Fruit fly (Drosophila melanogaster): ENCODE results near the gene CG1113.

Gene CG1113

dm6 chr3R:5286918-5287636, 34.1 kb downstream of the CG1113 start:
- TF ChIP-seq insv (optimal IDR thresholded peaks at IDR 0.05) (no peak), Sin3A (optimal IDR thresholded peaks at IDR 0.05) (no peak), h (optimal IDR thresholded peaks at IDR 0.05) (no peak), Myc (optimal IDR thresholded peaks at IDR 0.05) (no peak), ttk (optimal IDR thresholded peaks at IDR 0.05) (no peak), psq (optimal IDR thresholded peaks at IDR 0.05) (no peak)

dm6 chr3R:5287965-5288364, 35.0 kb downstream of the CG1113 start:
- TF ChIP-seq insv (optimal IDR thresholded peaks at IDR 0.05) (no peak), ttk (optimal IDR thresholded peaks at IDR 0.05) (no peak), Myc (optimal IDR thresholded peaks at IDR 0.05) (no peak), h (optimal IDR thresholded peaks at IDR 0.05) (no peak)

DNA sequence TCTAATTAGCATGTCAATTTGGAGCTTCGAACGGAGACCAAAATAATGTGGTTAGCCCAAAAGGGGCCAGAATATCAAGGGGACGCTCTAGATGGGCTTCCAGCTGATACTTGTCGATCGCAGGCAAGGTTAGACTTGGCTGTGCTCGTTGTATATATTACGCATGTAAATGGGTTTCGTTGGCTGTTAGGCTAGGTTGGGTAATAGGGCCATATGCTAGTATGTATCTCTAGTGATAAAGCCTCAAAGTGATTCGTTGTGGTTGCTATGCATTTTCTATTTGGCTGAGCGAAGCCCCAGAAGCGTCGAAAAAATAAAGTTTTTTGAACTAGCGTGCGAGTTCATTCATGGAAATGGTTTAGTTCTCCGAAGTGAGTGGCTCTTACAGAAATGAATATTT, 37.8 kb downstream of the CG1113 start:
- no peak for TF ChIP-seq ttk (optimal IDR thresholded peaks at IDR 0.05)
- TF ChIP-seq Myc (optimal IDR thresholded peaks at IDR 0.05): no peak
- no peak for TF ChIP-seq Sin3A (optimal IDR thresholded peaks at IDR 0.05)
- TF ChIP-seq psq (optimal IDR thresholded peaks at IDR 0.05): no peak
- TF ChIP-seq h (optimal IDR thresholded peaks at IDR 0.05): no peak
- no peak for TF ChIP-seq insv (optimal IDR thresholded peaks at IDR 0.05)

DNA sequence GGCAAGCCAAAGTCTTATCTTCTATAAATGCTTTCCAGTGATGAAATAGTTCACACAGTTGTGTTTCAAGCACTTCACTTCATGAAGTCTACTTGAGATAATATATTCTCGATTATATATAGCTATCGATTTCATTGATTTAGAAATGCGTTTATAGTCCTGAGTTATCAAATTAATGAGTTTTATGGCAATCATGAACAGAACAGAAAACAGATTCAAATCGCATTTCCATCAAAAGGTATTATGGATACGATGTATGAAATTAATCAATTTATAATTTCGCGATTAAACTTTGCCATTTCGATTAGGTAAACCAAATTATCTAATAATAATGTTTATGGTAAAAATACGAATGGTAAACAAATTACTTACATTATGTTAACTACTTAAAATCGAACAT, 42.1 kb downstream of the CG1113 start:
- TF ChIP-seq insv (optimal IDR thresholded peaks at IDR 0.05): no peak
- no peak for TF ChIP-seq Sin3A (optimal IDR thresholded peaks at IDR 0.05)
- TF ChIP-seq psq (optimal IDR thresholded peaks at IDR 0.05): no peak
- TF ChIP-seq h (optimal IDR thresholded peaks at IDR 0.05): no peak
- TF ChIP-seq ttk (optimal IDR thresholded peaks at IDR 0.05): no peak
- no peak for TF ChIP-seq Myc (optimal IDR thresholded peaks at IDR 0.05)

DNA sequence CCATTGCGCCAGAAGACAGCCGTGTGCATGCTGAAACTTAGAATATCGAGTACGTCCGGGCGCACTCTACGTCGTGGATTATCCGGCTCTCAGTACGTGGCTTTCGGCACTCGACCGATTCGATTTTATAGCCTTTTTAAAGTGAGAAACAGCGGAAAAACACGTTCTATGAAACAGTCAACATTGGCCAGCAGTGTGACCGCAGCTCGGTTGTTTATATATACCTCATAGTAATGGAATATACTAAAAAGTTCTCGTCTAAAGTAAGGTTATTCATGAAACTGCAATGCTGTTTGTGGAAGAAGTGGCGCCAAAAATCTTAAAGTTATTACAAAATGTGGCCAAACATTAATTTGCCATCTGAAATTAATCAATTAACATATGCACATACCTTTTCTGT, 44.4 kb downstream of the CG1113 start:
- TF ChIP-seq h (optimal IDR thresholded peaks at IDR 0.05) (no peak), insv (optimal IDR thresholded peaks at IDR 0.05) (no peak), psq (optimal IDR thresholded peaks at IDR 0.05) (no peak), ttk (optimal IDR thresholded peaks at IDR 0.05) (no peak), Myc (optimal IDR thresholded peaks at IDR 0.05) (no peak), Sin3A (optimal IDR thresholded peaks at IDR 0.05) (no peak)

- TF ChIP-seq ttk (optimal IDR thresholded peaks at IDR 0.05) (no peak), Sin3A (optimal IDR thresholded peaks at IDR 0.05) (no peak), psq (optimal IDR thresholded peaks at IDR 0.05) (no peak), h (optimal IDR thresholded peaks at IDR 0.05) (no peak), Myc (optimal IDR thresholded peaks at IDR 0.05) (no peak), insv (optimal IDR thresholded peaks at IDR 0.05) (no peak)
These were observed 45.8 kb downstream of the CG1113 start for dm6 chr3R:5298599-5299307.

dm6 chr3R:5299569-5300195, 46.7 kb downstream of the CG1113 start, which contains the start of gene Tim17b1:
TSS of gene Tim17b1 (plus strand) at chr3R:5300145.
- TF ChIP-seq Myc (optimal IDR thresholded peaks at IDR 0.05) (no peak), Sin3A (optimal IDR thresholded peaks at IDR 0.05) (no peak), h (optimal IDR thresholded peaks at IDR 0.05) (no peak), insv (optimal IDR thresholded peaks at IDR 0.05) (no peak), ttk (optimal IDR thresholded peaks at IDR 0.05) (no peak), psq (optimal IDR thresholded peaks at IDR 0.05) (no peak)

DNA sequence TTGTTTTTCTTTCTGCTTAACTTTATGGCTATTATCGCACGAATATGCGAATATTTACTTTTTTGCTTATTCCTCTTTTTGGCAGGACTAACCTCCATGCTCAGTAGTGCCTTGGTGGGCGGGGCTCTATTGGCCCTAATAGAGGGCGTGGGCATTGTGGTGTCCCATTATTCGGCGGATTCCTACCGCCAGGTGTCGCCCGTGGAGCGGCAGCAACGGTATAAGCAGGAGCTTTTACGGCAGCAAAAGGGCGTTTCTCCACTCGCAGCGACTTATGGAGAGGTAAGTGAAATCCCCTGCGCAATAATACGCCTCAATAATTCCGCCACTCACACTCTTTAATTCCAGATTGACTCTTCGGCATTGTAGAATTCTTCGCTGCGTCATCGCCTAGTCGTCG, 47.7 kb downstream of the CG1113 start:
- TF ChIP-seq Sin3A (optimal IDR thresholded peaks at IDR 0.05) (no peak), psq (optimal IDR thresholded peaks at IDR 0.05) (no peak), ttk (optimal IDR thresholded peaks at IDR 0.05) (no peak), Myc (optimal IDR thresholded peaks at IDR 0.05) (no peak), h (optimal IDR thresholded peaks at IDR 0.05) (no peak), insv (optimal IDR thresholded peaks at IDR 0.05) (no peak)

DNA sequence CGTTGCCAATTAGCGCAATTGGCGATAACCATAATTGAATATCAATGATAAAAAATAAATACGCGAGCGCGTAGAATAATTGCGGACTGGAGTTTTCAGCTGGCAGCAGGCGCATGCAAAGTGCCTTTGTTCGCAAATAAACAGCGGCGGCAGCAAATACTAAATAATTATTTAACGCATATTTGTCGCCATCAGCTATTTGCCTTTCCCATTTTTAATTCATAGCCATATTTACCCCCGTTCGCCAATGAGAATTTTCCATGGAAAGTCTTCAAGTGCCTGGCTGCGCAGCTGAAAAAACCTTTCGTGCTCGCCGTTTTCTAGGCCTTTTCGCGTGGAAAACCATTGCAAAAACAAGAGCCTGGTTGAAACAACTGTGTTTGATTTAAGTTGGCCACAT, 49.0 kb downstream of the CG1113 start:
- no peak for TF ChIP-seq h (optimal IDR thresholded peaks at IDR 0.05)
- TF ChIP-seq Myc (optimal IDR thresholded peaks at IDR 0.05): no peak
- TF ChIP-seq Sin3A (optimal IDR thresholded peaks at IDR 0.05): no peak
- no peak for TF ChIP-seq insv (optimal IDR thresholded peaks at IDR 0.05)
- no peak for TF ChIP-seq psq (optimal IDR thresholded peaks at IDR 0.05)
- no peak for TF ChIP-seq ttk (optimal IDR thresholded peaks at IDR 0.05)

DNA sequence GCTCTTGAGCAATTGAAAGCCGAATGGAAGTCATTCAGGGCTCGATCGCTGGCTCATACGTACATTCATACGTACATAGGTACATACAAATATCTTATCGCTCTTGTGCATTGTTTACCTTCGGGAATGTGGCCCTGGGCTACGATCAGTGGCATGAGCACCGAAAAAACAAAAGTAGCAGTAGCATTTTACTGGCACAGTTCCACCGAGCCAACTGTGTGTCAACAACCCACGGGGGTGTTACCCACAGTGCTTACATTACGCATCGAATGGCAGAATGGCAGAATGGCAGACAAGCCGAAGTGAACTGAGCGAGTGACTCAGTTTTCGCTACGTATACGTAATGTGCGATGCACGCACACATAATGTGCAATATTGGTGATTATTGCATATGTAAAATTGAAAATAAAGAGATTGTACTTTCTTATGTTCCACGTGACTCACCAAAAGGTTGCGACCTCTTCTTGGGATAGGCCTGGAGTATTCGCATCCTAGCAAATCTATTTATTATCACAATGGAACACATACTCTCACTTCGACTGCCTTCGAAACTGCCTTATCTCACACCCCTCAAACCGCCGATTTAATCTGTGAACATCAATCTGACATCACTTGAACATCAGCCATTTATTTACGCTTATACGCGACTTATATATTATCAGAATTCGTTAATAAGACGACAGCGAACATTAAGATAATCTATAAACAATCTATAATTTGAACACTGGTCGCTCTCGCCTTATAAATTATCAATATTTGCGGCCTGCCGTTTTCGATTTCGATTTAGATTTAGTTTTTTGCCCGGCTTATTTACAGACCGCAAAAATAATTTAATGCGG, 50.2 kb downstream of the CG1113 start:
- no peak for TF ChIP-seq insv (optimal IDR thresholded peaks at IDR 0.05)
- TF ChIP-seq Sin3A (optimal IDR thresholded peaks at IDR 0.05): no peak
- no peak for TF ChIP-seq h (optimal IDR thresholded peaks at IDR 0.05)
- no peak for TF ChIP-seq Myc (optimal IDR thresholded peaks at IDR 0.05)
- TF ChIP-seq ttk (optimal IDR thresholded peaks at IDR 0.05): no peak
- no peak for TF ChIP-seq psq (optimal IDR thresholded peaks at IDR 0.05)
